Worm (Caenorhabditis elegans) whole organism, young adult: ENCODE results near the gene C01G6.2.

ENCODE experiments used
- B0336.3 ChIP-seq: fragments of 200-800 bp; sonication (Bioruptor generic); IDR thresholded peaks from 2 replicates; pipeline ENCODE4 v1.3.6; 2022; ENCODE audit warnings: missing genetic modification characterization, missing compliant biosample characterization
- F10E7.11 ChIP-seq: sonication (generic microtip); optimal IDR thresholded peaks from 2 replicates; lab custom pipeline; 2017; ENCODE audit warnings: mild to moderate bottlenecking, missing genetic modification characterization, moderate library complexity, missing compliant biosample characterization
- F23B12.7 ChIP-seq: sonication (generic microtip); optimal IDR thresholded peaks from 2 replicates; lab custom pipeline; 2017; ENCODE audit warnings: missing genetic modification characterization, mild to moderate bottlenecking, missing compliant biosample characterization, antibody characterized with exemption, moderate library complexity; ENCODE audit not compliant: insufficient read depth
- F49E8.2 ChIP-seq: sonication (generic microtip); optimal IDR thresholded peaks from 3 replicates; lab custom pipeline; 2017; ENCODE audit warnings: missing genetic modification characterization, mild to moderate bottlenecking, missing compliant biosample characterization, antibody characterized with exemption, moderate library complexity; ENCODE audit not compliant: insufficient read depth
- F57C9.4 ChIP-seq: sonication (generic microtip); optimal IDR thresholded peaks from 2 replicates; lab custom pipeline; 2017; ENCODE audit warnings: mild to moderate bottlenecking, missing genetic modification characterization, missing compliant biosample characterization
- K12H6.12 ChIP-seq: fragments of 200-800 bp; sonication (Bioruptor generic); optimal IDR thresholded peaks from 2 replicates; lab custom pipeline; 2018; ENCODE audit warnings: mild to moderate bottlenecking, missing genetic modification characterization, missing compliant biosample characterization
- T26A5.8 ChIP-seq: sonication (generic microtip); optimal IDR thresholded peaks from 2 replicates; lab custom pipeline; 2016; ENCODE audit warnings: missing genetic modification characterization, missing compliant biosample characterization
- Y53F4B.3 ChIP-seq: fragments of 200-800 bp; sonication (Bioruptor generic); IDR thresholded peaks from 2 replicates; pipeline ENCODE4 v1.3.6; 2022; ENCODE audit warnings: missing genetic modification reagents, missing genetic modification characterization, missing compliant biosample characterization
- Y53G8AR.9 ChIP-seq: fragments of 200-800 bp; sonication (Bioruptor generic); conservative IDR thresholded peaks from 2 replicates; pipeline ENCODE4 v1.3.6; 2022; ENCODE audit warnings: missing genetic modification reagents, missing genetic modification characterization, missing compliant biosample characterization
- Y95B8A.8 ChIP-seq: fragments of 200-800 bp; sonication (Bioruptor generic); IDR thresholded peaks from 2 replicates; pipeline ENCODE4 v1.3.6; 2022; ENCODE audit warnings: missing genetic modification reagents, missing genetic modification characterization, missing compliant biosample characterization
- aptf-2 ChIP-seq: fragments of 200-800 bp; sonication (Bioruptor generic); conservative IDR thresholded peaks from 2 replicates; pipeline ENCODE4 v1.3.6; 2022; ENCODE audit warnings: missing genetic modification reagents, missing genetic modification characterization, missing compliant biosample characterization
- aptf-3 ChIP-seq: fragments of 200-800 bp; sonication (Bioruptor generic); IDR thresholded peaks from 2 replicates; pipeline ENCODE4 v1.3.6; 2022; ENCODE audit warnings: missing genetic modification characterization, missing compliant biosample characterization
- attf-6 ChIP-seq: fragments of 200-800 bp; sonication (Bioruptor generic); IDR thresholded peaks from 2 replicates; pipeline ENCODE4 v1.3.6; 2022; ENCODE audit warnings: missing genetic modification reagents, missing genetic modification characterization, missing compliant biosample characterization
- cebp-1 ChIP-seq, 2 experiments: fragments of 200-800 bp in 1 of 2; sonication (Bioruptor generic) in 1 of 2; sonication (generic microtip) in 1 of 2; IDR thresholded peaks in 1 of 2; optimal IDR thresholded peaks in 1 of 2; 2 replicates each; pipeline versions ENCODE4 v1.3.6 to Lab custom; 2017 to 2022; ENCODE audit warnings: missing compliant biosample characterization in 2 of 2, missing genetic modification characterization in 2 of 2, mild to moderate bottlenecking in 1 of 2, missing genetic modification reagents in 1 of 2, moderate library complexity in 1 of 2
- cebp-2 ChIP-seq: fragments of 200-800 bp; sonication (Bioruptor generic); IDR thresholded peaks from 2 replicates; pipeline ENCODE4 v1.3.6; 2022; ENCODE audit warnings: missing genetic modification characterization, missing compliant biosample characterization
- ceh-100 ChIP-seq: fragments of 200-800 bp; sonication (Bioruptor generic); IDR thresholded peaks from 2 replicates; pipeline ENCODE4 v1.3.6; 2022; ENCODE audit warnings: missing genetic modification reagents, missing genetic modification characterization, missing compliant biosample characterization
- ceh-58 ChIP-seq: fragments of 200-800 bp; sonication (Bioruptor generic); IDR thresholded peaks from 2 replicates; pipeline ENCODE4 v1.3.6; 2022; ENCODE audit warnings: missing genetic modification characterization, missing compliant biosample characterization
- ceh-79 ChIP-seq: sonication (generic microtip); optimal IDR thresholded peaks from 2 replicates; lab custom pipeline; 2017; ENCODE audit warnings: mild to moderate bottlenecking, missing genetic modification characterization, missing compliant biosample characterization
- chd-7 ChIP-seq: sonication (generic microtip); optimal IDR thresholded peaks from 2 replicates; lab custom pipeline; 2016; ENCODE audit warnings: mild to moderate bottlenecking, missing genetic modification characterization, moderate library complexity, missing compliant biosample characterization
- dox-1 ChIP-seq: fragments of 200-800 bp; sonication (Bioruptor generic); IDR thresholded peaks from 2 replicates; pipeline ENCODE4 v1.3.6; 2022; ENCODE audit warnings: missing genetic modification reagents, missing genetic modification characterization, missing compliant biosample characterization
- hrde-1 ChIP-seq: sonication (generic microtip); optimal IDR thresholded peaks from 2 replicates; lab custom pipeline; 2016; ENCODE audit warnings: missing genetic modification characterization, mild to moderate bottlenecking, missing compliant biosample characterization, moderate library complexity, missing genotype, missing genetic modification reagents, borderline replicate concordance
- let-526 ChIP-seq: fragments of 200-800 bp; sonication (Bioruptor generic); IDR thresholded peaks from 2 replicates; pipeline ENCODE4 v1.3.6; 2022; ENCODE audit warnings: missing genetic modification reagents, missing genetic modification characterization, missing compliant biosample characterization
- let-607 ChIP-seq, 2 experiments: fragments of 200-800 bp in 1 of 2; sonication (Bioruptor generic) in 1 of 2; sonication (generic microtip) in 1 of 2; optimal IDR thresholded peaks; 2 replicates each; lab custom pipeline; 2016 to 2018; ENCODE audit warnings: mild to moderate bottlenecking in 2 of 2, missing compliant biosample characterization in 2 of 2, missing genetic modification characterization in 2 of 2, moderate library complexity in 2 of 2, missing genotype in 1 of 2
- lsy-27 ChIP-seq: sonication (generic microtip); optimal IDR thresholded peaks from 2 replicates; lab custom pipeline; 2017; ENCODE audit warnings: missing genetic modification characterization, mild to moderate bottlenecking, missing compliant biosample characterization, antibody characterized with exemption, missing genotype, borderline replicate concordance; ENCODE audit not compliant: insufficient read depth
- madf-3 ChIP-seq: fragments of 200-800 bp; sonication (Bioruptor generic); IDR thresholded peaks from 2 replicates; pipeline ENCODE4 v1.3.6; 2022; ENCODE audit warnings: missing genetic modification reagents, missing genetic modification characterization, missing compliant biosample characterization
- madf-6 ChIP-seq: fragments of 200-800 bp; sonication (Bioruptor generic); IDR thresholded peaks from 2 replicates; pipeline ENCODE4 v1.3.6; 2022; ENCODE audit warnings: missing genetic modification reagents, missing genetic modification characterization, missing compliant biosample characterization
- madf-8 ChIP-seq: fragments of 200-800 bp; sonication (Bioruptor generic); conservative IDR thresholded peaks from 2 replicates; pipeline ENCODE4 v1.3.6; 2022; ENCODE audit warnings: missing genetic modification reagents, missing genetic modification characterization, missing compliant biosample characterization
- nfya-1 ChIP-seq: sonication (generic microtip); optimal IDR thresholded peaks from 2 replicates; lab custom pipeline; 2017; ENCODE audit warnings: antibody characterized with exemption, missing compliant biosample characterization, missing genetic modification characterization, borderline replicate concordance; ENCODE audit not compliant: insufficient read depth
- nfya-2 ChIP-seq: fragments of 200-800 bp; sonication (Bioruptor generic); IDR thresholded peaks from 2 replicates; pipeline ENCODE4 v1.3.6; 2022; ENCODE audit warnings: missing genetic modification reagents, missing genetic modification characterization, missing compliant biosample characterization
- rec-8 ChIP-seq, 2 experiments: sonication (generic microtip); optimal IDR thresholded peaks; 2 replicates each; lab custom pipeline; 2016; ENCODE audit warnings: mild to moderate bottlenecking in 2 of 2, missing genetic modification characterization in 2 of 2, missing genetic modification reagents in 2 of 2, missing genotype in 2 of 2, missing biosample characterization in 1 of 2, missing compliant biosample characterization in 1 of 2, moderate library complexity in 1 of 2
- rpc-1 ChIP-seq, 2 experiments: fragments of 150-350 bp in 1 of 2; sonication (generic microtip) in 1 of 2; optimal IDR thresholded peaks; 2 replicates each; lab custom pipeline; 2014 to 2018; ENCODE audit warnings: missing biosample characterization in 1 of 2, missing genetic modification characterization in 1 of 2, missing genetic modification reagents in 1 of 2, missing genotype in 1 of 2
- tbx-9 ChIP-seq: sonication (generic microtip); optimal IDR thresholded peaks from 2 replicates; lab custom pipeline; 2016; ENCODE audit warnings: borderline replicate concordance, missing genetic modification characterization, inconsistent platforms, missing compliant biosample characterization
- tlf-1 ChIP-seq: fragments of 200-800 bp; sonication (Bioruptor generic); optimal IDR thresholded peaks from 2 replicates; lab custom pipeline; 2018; ENCODE audit warnings: mild to moderate bottlenecking, missing genetic modification characterization, missing compliant biosample characterization
- unc-130 ChIP-seq: sonication (generic microtip); optimal IDR thresholded peaks from 2 replicates; lab custom pipeline; 2016; ENCODE audit warnings: missing genetic modification reagents, missing genetic modification characterization, missing compliant biosample characterization
- zim-3 ChIP-seq: sonication (generic microtip); optimal IDR thresholded peaks from 2 replicates; lab custom pipeline; 2017; ENCODE audit warnings: mild to moderate bottlenecking, missing genetic modification characterization, moderate library complexity, missing compliant biosample characterization
- ztf-18 ChIP-seq: sonication (generic microtip); optimal IDR thresholded peaks from 2 replicates; lab custom pipeline; 2016; ENCODE audit warnings: missing genotype, mild to moderate bottlenecking, missing genetic modification characterization, missing compliant biosample characterization

C01G6.2 gene

ce11 chrII:9275173-9275572 is 8.3 kb downstream of the C01G6.2 start:
- TF ChIP-seq chd-7 (tag; lab: Kevin White, UChicago): no peak
- TF ChIP-seq nfya-2: no peak
- TF ChIP-seq tlf-1 (GFP tag; lab: Kevin White, UChicago): no peak
- no peak for TF ChIP-seq dox-1 (GFP tag; lab: Robert Waterston, UW)
- TF ChIP-seq B0336.3 (GFP tag; lab: Robert Waterston, UW): no peak
- no peak for TF ChIP-seq F57C9.4 (tag; lab: Kevin White, UChicago)
- no peak for TF ChIP-seq ztf-18
- TF ChIP-seq T26A5.8 (tag; lab: Kevin White, UChicago): no peak
- no peak for TF ChIP-seq madf-8 (GFP tag; lab: Robert Waterston, UW)
- no peak for TF ChIP-seq aptf-2 (GFP tag; lab: Robert Waterston, UW)
- TF ChIP-seq cebp-1 (GFP tag; IDR thresholded peaks at IDR 0.05; lab: Robert Waterston, UW): no peak
- peak; percentile 4 for TF ChIP-seq cebp-1 (tag; optimal IDR thresholded peaks at IDR 0.05; lab: Kevin White, UChicago)
- peak; percentile 75; the same call in 1 of the 2 replicates for TF ChIP-seq ceh-58 (GFP tag; lab: Robert Waterston, UW)
- TF ChIP-seq cebp-2 (GFP tag; lab: Robert Waterston, UW): no peak
- TF ChIP-seq ceh-100 (GFP tag; lab: Robert Waterston, UW): no peak
- no peak for TF ChIP-seq attf-6
- no peak for TF ChIP-seq let-607 (tag; optimal IDR thresholded peaks at IDR 0.05; lab: Kevin White, UChicago)
- TF ChIP-seq lsy-27 (tag; lab: Kevin White, UChicago): no peak
- peak; percentile 59 for TF ChIP-seq zim-3
- TF ChIP-seq madf-6 (GFP tag; lab: Robert Waterston, UW): peak; percentile 22; the same call in 1 of the 2 replicates
- TF ChIP-seq Y95B8A.8 (GFP tag; lab: Robert Waterston, UW): no peak
- peak; percentile 64; the same call in 1 of the 2 replicates for TF ChIP-seq madf-3 (GFP tag; lab: Robert Waterston, UW)
- TF ChIP-seq Y53F4B.3 (GFP tag; lab: Robert Waterston, UW): no peak
- TF ChIP-seq K12H6.12 (tag; lab: Kevin White, UChicago): no peak
- no peak for TF ChIP-seq F49E8.2 (tag; lab: Kevin White, UChicago)
- TF ChIP-seq unc-130 (GFP tag; lab: Kevin White, UChicago): no peak
- TF ChIP-seq tbx-9: no peak
- no peak for TF ChIP-seq aptf-3 (GFP tag; lab: Robert Waterston, UW)
- TF ChIP-seq F10E7.11 (tag; lab: Kevin White, UChicago): no peak

ce11 chrII:9277153-9277552 is 10.3 kb downstream of the C01G6.2 start:
- TF ChIP-seq rec-8 (tag; optimal IDR thresholded peaks at IDR 0.05; lab: Kevin White, UChicago) (no peak), chd-7 (tag; lab: Kevin White, UChicago) (no peak), rpc-1 (optimal IDR thresholded peaks at IDR 0.05; lab: Kevin White, UChicago) (no peak), rpc-1 (tag; optimal IDR thresholded peaks at IDR 0.05; lab: Kevin White, UChicago) (no peak), F23B12.7 (tag; lab: Kevin White, UChicago) (no peak), ceh-79 (no peak)
- TF ChIP-seq, all 124 proteins: peak for 0

- TF ChIP-seq hrde-1 (no peak), Y53G8AR.9 (GFP tag; lab: Robert Waterston, UW) (0 out of 2 replicates have a peak, but pooled peaks have one; percentile 36), let-526 (GFP tag; lab: Robert Waterston, UW) (no peak), nfya-1 (no peak)
These were observed 12.2 kb downstream of the C01G6.2 start for ce11 chrII:9279016-9279415.
